Fruit fly (Drosophila melanogaster): ENCODE results near the gene mof.

The mof gene

DNA sequence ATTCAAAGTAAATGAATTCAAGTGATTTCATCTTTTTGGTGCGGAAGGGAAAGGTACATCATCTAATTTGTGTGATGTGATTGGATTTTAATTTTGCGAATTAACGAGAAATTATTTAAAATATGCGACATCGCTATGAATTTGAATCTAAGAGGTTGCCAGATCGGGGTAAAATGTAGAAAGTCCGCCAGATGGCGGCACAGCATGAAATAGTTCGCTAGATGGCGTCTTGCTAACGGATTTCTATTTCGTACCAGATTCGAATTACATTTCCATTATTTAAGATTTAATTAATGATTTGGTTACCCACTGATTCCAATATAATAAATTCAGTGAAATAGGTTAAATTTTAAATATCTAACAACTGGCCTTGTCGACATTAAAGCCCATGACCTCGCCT is 6.7 kb upstream of the mof start:
- no peak for TF ChIP-seq ttk (optimal IDR thresholded peaks at IDR 0.05)
- no peak for TF ChIP-seq psq (optimal IDR thresholded peaks at IDR 0.05)
- TF ChIP-seq h (optimal IDR thresholded peaks at IDR 0.05), result no peak
- no peak for TF ChIP-seq Sin3A (optimal IDR thresholded peaks at IDR 0.05)
- TF ChIP-seq insv (optimal IDR thresholded peaks at IDR 0.05), result no peak
- TF ChIP-seq Myc (optimal IDR thresholded peaks at IDR 0.05), result no peak

DNA sequence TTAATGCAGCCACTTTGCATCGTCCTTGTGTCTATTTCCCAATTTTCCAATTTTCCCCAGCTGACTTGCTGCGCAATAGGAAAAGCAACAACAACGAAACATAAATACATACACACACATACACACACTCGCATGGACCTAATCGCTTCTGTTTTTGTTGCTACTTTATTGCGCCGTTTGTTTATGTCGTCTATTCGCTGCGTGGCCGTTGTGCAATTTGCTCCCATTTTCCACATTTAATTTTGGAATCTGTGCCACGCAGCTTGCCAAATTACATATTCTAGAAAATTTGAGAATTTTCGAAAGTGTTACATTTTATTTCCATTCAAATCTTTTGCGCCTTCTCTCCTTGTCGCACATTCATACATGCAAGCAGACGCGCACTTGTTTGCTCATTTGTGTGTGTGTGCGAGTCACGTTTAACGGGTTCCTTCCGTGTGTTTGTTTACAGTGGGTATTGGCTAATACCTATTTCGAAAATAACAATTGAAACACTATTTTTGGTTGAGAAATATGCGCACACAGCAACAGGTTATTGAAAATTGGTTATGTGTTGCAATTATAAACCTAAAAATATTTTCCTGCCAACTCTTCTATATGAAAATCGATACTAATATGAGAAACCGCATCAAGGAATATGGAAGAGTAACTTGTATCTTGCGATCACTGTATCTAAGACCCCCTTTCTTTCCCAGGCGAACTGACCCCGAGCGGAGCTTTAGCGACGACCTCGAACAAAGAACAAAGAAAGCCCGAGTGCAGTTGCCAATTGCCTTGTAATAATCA is 3.7 kb upstream of the mof start:
- TF ChIP-seq ttk (optimal IDR thresholded peaks at IDR 0.05) (no peak), psq (optimal IDR thresholded peaks at IDR 0.05) (peak; percentile 16), h (optimal IDR thresholded peaks at IDR 0.05) (no peak), Myc (optimal IDR thresholded peaks at IDR 0.05) (no peak), Sin3A (optimal IDR thresholded peaks at IDR 0.05) (no peak)

DNA sequence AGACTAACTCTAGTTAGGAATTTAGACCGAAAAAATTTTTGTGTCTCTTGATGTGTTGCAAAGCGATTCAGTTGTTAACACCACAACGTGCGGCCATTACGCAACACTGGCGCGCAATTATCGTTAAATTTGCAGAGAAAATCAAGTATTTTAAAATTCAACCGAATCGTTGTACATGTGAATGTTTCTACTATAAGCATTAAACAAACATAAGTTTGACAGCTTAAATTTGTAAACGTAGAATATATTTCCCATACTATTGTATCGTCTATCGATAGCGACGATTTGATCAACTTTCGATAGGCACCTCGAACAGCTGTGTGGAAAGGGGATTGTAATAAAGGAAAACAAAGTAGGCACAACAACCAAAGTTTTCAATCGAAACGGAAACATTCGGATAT is 2.9 kb upstream of the mof start, which contains the start of the genes Usp30 and CG16721:
Gene Usp30 (minus strand): TSS at position 245 of the 401 bp plus-strand sequence.
Gene CG16721 (plus strand): TSS at position 327 of the 401 bp plus-strand sequence.
- TF ChIP-seq Sin3A (optimal IDR thresholded peaks at IDR 0.05) (peak; percentile 4), h (optimal IDR thresholded peaks at IDR 0.05) (no peak), psq (optimal IDR thresholded peaks at IDR 0.05) (peak; percentile 25), insv (optimal IDR thresholded peaks at IDR 0.05) (no peak)

DNA sequence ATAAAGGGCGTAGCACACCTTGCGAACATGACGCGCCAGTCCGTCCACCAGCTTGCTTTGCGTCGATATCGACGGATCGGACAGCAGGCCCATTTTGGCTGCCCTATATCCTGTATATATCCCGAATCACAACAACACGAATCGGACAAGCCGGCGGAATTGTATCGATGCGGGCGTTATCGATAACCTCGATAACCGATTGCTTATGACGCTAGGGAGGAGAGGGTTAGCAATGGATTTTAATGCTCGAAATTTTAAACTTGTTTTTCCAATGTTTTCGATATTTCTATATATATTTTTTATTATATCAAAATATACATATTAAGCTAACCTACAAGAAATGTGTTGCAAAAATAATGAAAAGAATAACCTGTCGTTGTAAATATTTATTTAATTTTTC is 3.5 kb downstream of the mof start, which contains the start of gene GAA1:
Gene GAA1 (minus strand): TSS at position 194 of the 400 bp plus-strand sequence.
- TF ChIP-seq insv (optimal IDR thresholded peaks at IDR 0.05) (no peak), h (optimal IDR thresholded peaks at IDR 0.05) (no peak), psq (optimal IDR thresholded peaks at IDR 0.05) (no peak), ttk (optimal IDR thresholded peaks at IDR 0.05) (no peak)

DNA sequence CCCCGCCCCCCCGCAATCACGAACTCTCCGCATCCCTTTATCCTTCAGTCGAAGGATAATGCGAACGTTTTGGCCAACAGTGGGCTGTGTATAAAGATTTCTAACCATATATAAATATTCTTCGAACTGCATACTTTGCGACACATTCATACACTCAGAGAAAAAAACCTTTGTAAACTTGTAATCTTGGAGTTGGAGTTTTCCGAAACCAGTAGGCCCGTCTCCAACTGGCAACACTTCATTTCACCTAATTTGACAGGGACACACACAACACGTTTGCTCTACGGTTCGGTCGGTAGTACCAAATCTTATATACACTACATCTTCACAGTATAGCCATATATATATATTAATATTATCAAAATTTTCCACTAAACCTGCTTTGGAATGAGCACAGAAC is 7.9 kb downstream of the mof start, which contains the start of gene CG15764:
Gene CG15764 (plus strand): TSS at position 301 of the 400 bp plus-strand sequence.
- TF ChIP-seq h (optimal IDR thresholded peaks at IDR 0.05) (no peak), Myc (optimal IDR thresholded peaks at IDR 0.05) (no peak), insv (optimal IDR thresholded peaks at IDR 0.05) (no peak), Sin3A (optimal IDR thresholded peaks at IDR 0.05) (no peak), psq (optimal IDR thresholded peaks at IDR 0.05) (no peak), ttk (optimal IDR thresholded peaks at IDR 0.05) (no peak)

DNA sequence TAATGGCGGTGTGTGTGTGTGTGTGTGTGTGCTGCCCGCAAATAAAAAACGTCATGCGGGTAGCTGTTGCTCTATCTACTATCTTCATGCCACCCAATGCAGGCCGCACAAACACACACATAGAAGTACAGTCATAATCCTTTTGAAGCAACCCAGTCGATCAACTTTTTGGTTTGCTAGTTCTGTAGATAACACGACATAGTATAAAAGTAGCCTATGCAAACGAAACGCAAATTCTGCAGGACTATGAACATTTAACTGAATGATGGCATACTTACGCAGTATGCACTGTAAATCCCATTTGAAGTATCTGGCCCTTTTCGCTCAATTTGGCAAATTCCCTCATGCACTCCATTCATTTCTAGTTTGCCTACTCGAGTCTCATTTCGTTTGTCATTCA is 10.6 kb downstream of the mof start:
- TF ChIP-seq Sin3A (optimal IDR thresholded peaks at IDR 0.05), result no peak
- no peak for TF ChIP-seq Myc (optimal IDR thresholded peaks at IDR 0.05)
- no peak for TF ChIP-seq h (optimal IDR thresholded peaks at IDR 0.05)
- TF ChIP-seq ttk (optimal IDR thresholded peaks at IDR 0.05), result no peak
- TF ChIP-seq insv (optimal IDR thresholded peaks at IDR 0.05), result no peak
- no peak for TF ChIP-seq psq (optimal IDR thresholded peaks at IDR 0.05)

DNA sequence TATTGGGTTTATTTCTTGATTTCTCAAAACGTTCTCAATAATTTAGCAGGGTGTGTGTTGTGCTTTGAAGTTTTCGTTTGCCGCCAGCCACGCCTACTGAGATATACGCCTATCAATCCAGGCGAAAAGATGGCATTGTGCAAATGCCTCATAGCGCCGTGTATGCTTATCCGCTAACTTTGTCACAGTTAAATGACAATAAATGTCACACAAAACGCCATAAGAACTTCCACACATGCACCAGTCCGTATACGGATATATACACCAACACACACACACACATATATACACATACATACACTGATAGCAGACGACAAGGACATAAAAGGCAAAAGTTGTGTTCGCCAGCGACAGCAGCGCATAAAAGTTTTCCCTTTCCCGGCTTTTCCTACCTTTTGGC is 11.6 kb downstream of the mof start, which contains the start of gene CG43137:
Gene CG43137 (minus strand): TSS at position 101 of the 400 bp plus-strand sequence.
- TF ChIP-seq insv (optimal IDR thresholded peaks at IDR 0.05) (no peak), psq (optimal IDR thresholded peaks at IDR 0.05) (no peak), Myc (optimal IDR thresholded peaks at IDR 0.05) (no peak), Sin3A (optimal IDR thresholded peaks at IDR 0.05) (no peak), h (optimal IDR thresholded peaks at IDR 0.05) (no peak), ttk (optimal IDR thresholded peaks at IDR 0.05) (no peak)

DNA sequence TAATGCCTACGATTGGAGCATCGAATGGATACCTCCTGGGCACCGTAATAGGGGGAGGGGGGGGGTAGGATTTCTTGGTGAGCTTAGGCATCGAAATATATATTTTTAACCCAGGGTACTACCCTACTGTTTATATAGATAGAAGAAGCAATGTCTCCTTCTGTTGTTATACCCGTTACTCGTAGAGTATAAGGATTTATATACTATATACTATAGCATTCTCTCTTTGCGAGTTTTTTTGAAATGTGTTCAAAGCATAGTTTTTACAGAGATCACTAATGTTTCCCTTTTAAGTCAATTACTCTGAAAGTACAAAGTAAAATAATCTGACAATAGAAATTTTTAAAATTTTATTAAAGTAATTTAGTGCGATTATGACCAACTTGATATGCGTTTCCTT is 23.2 kb downstream of the mof start, which contains the start of gene CG43136:
Gene CG43136 (plus strand): TSS at position 301 of the 400 bp plus-strand sequence.
- TF ChIP-seq Myc (optimal IDR thresholded peaks at IDR 0.05) (no peak), psq (optimal IDR thresholded peaks at IDR 0.05) (no peak), insv (optimal IDR thresholded peaks at IDR 0.05) (no peak), Sin3A (optimal IDR thresholded peaks at IDR 0.05) (no peak), h (optimal IDR thresholded peaks at IDR 0.05) (no peak), ttk (optimal IDR thresholded peaks at IDR 0.05) (no peak)

DNA sequence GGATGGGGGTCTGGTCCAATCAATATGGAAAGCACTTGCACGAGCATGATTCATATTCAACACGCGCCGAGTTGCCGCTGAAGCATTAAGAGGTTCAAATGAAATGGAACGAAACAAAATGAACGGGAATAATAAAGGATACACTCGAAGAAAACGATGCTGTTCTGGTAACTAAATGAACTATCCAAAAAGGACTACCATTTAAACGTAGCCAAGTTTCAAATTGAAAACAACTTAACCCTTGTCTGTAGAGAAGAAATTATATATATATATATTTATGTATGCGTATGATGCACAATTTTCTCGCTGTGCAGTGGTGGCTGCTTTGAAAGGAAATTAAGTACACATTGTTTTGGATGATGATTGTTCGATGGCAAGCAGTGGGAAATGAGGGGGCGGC is 24.0 kb downstream of the mof start:
- no peak for TF ChIP-seq insv (optimal IDR thresholded peaks at IDR 0.05)
- no peak for TF ChIP-seq Sin3A (optimal IDR thresholded peaks at IDR 0.05)
- TF ChIP-seq psq (optimal IDR thresholded peaks at IDR 0.05), result no peak
- no peak for TF ChIP-seq ttk (optimal IDR thresholded peaks at IDR 0.05)
- no peak for TF ChIP-seq h (optimal IDR thresholded peaks at IDR 0.05)
- no peak for TF ChIP-seq Myc (optimal IDR thresholded peaks at IDR 0.05)

DNA sequence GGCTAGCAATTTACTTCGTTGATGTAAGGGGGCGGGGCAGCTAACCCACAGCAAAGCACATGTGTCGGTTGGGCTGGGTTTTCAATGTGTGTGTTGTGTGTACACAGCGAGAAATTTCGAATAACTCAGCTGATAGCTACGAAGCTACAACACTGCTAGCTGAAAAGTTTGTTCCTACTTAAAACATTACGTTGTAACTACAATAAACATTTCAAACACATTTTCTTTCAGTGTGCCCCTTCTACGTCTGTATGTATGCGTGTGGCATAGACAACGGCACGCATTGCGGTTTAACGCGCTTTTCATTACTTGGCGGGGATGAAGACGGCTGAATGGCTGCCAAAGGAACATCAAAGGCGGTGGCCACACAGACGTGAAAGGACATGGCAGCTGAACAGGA is 29.1 kb downstream of the mof start:
- no peak for TF ChIP-seq Sin3A (optimal IDR thresholded peaks at IDR 0.05)
- TF ChIP-seq h (optimal IDR thresholded peaks at IDR 0.05), result no peak
- TF ChIP-seq ttk (optimal IDR thresholded peaks at IDR 0.05), result no peak
- no peak for TF ChIP-seq psq (optimal IDR thresholded peaks at IDR 0.05)
- TF ChIP-seq insv (optimal IDR thresholded peaks at IDR 0.05), result no peak
- TF ChIP-seq Myc (optimal IDR thresholded peaks at IDR 0.05), result no peak

DNA sequence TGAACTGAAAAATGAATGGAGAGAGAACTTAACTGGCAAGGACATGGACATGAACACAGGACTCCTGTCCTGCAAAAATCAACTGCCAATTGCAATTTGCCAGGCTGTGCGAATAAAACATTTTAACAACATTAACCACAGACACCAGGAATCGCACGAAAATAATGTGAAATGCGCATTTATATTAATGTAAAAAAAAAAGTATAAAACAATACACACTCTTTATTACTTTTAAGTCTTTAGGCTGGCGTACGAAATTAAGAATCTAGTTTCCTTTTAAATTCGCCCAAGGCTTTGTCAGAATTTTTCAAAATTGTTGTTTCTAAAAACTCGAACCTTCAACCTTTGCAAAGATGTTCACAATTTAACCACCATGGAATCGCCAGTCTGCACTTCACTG is 31.7 kb downstream of the mof start, which contains the start of gene CG12729:
Gene CG12729 (plus strand): TSS at position 301 of the 400 bp plus-strand sequence.
- TF ChIP-seq Sin3A (optimal IDR thresholded peaks at IDR 0.05), result no peak
- TF ChIP-seq insv (optimal IDR thresholded peaks at IDR 0.05), result no peak
- no peak for TF ChIP-seq h (optimal IDR thresholded peaks at IDR 0.05)
- TF ChIP-seq ttk (optimal IDR thresholded peaks at IDR 0.05), result no peak
- no peak for TF ChIP-seq Myc (optimal IDR thresholded peaks at IDR 0.05)

DNA sequence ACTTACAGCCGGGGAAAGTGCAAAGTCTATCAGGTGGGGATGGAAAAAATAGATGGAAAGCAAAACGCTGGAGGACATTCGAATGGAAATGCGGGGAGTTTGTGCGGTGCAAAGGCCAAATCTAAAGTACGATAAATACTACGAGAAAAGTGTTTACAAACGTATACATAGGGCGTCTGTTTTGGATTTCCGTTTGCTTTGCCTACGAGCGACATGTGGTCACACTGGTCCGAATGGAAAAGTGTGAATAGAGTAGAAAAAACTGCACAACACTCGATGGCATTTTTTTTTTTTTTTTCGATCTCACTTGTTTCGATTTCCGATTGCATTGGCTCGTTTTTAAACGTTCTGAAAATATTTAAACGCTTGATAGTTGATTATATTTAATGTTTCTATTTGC is 36.9 kb downstream of the mof start:
- TF ChIP-seq Myc (optimal IDR thresholded peaks at IDR 0.05) (no peak), h (optimal IDR thresholded peaks at IDR 0.05) (no peak), insv (optimal IDR thresholded peaks at IDR 0.05) (no peak), Sin3A (optimal IDR thresholded peaks at IDR 0.05) (no peak), psq (optimal IDR thresholded peaks at IDR 0.05) (no peak), ttk (optimal IDR thresholded peaks at IDR 0.05) (no peak)

Measured in Kc167 (cell line).